Worm (Caenorhabditis elegans) whole organism, early embryonic: ENCODE data around the gene scl-2.

Experiments
- B0310.2 ChIP-seq: sonication (generic microtip); optimal IDR thresholded peaks from 2 replicates; lab custom pipeline; 2016; ENCODE audit warnings: mild to moderate bottlenecking, missing genetic modification characterization, missing compliant biosample characterization
- F13C5.2 ChIP-seq: sonication (generic microtip); optimal IDR thresholded peaks from 2 replicates; lab custom pipeline; 2017; ENCODE audit warnings: mild to moderate bottlenecking, missing genetic modification characterization, inconsistent platforms, missing compliant biosample characterization
- aly-1 ChIP-seq: sonication (generic microtip); optimal IDR thresholded peaks from 2 replicates; lab custom pipeline; 2016; ENCODE audit warnings: missing genetic modification characterization, missing compliant biosample characterization
- ama-1 ChIP-seq: fragments of 150-350 bp; optimal IDR thresholded peaks from 2 replicates; lab custom pipeline; 2014
- ceh-13 ChIP-seq: fragments of 200-800 bp; sonication (Bioruptor generic); optimal IDR thresholded peaks from 2 replicates; lab custom pipeline; 2018; ENCODE audit warnings: mild to moderate bottlenecking, missing genetic modification characterization, missing compliant biosample characterization
- ceh-36 ChIP-seq: sonication (generic microtip); optimal IDR thresholded peaks from 2 replicates; lab custom pipeline; 2016; ENCODE audit warnings: missing genetic modification characterization, inconsistent platforms, missing compliant biosample characterization
- ets-7 ChIP-seq: sonication (generic microtip); optimal IDR thresholded peaks from 2 replicates; lab custom pipeline; 2016; ENCODE audit warnings: missing genotype, missing genetic modification characterization, missing compliant biosample characterization
- flt-1 ChIP-seq: fragments of 200-800 bp; sonication (Bioruptor generic); IDR thresholded peaks from 2 replicates; pipeline ENCODE4 v1.3.6; 2022; ENCODE audit warnings: missing genetic modification characterization, missing compliant biosample characterization
- hmbx-1 ChIP-seq: sonication (generic microtip); optimal IDR thresholded peaks from 2 replicates; lab custom pipeline; 2016; ENCODE audit warnings: mild to moderate bottlenecking, missing genetic modification characterization, missing compliant biosample characterization
- hmg-4 ChIP-seq: fragments of 200-800 bp; sonication (Bioruptor generic); optimal IDR thresholded peaks from 2 replicates; lab custom pipeline; 2018; ENCODE audit warnings: mild to moderate bottlenecking, missing genetic modification characterization, missing compliant biosample characterization
- hnd-1 ChIP-seq: sonication (generic microtip); optimal IDR thresholded peaks from 2 replicates; lab custom pipeline; 2016; ENCODE audit warnings: missing genetic modification characterization, missing compliant biosample characterization
- pes-1 ChIP-seq: fragments of 200-800 bp; sonication (Bioruptor generic); IDR thresholded peaks from 2 replicates; pipeline ENCODE4 v1.3.6; 2022; ENCODE audit warnings: missing genetic modification reagents, missing genetic modification characterization, missing compliant biosample characterization
- scrt-1 ChIP-seq: fragments of 200-800 bp; sonication (Bioruptor generic); IDR thresholded peaks from 2 replicates; pipeline ENCODE4 v1.3.6; 2022; ENCODE audit warnings: missing genetic modification characterization, missing compliant biosample characterization
- sea-1 ChIP-seq: fragments of 200-800 bp; sonication (Bioruptor generic); conservative IDR thresholded peaks from 2 replicates; pipeline ENCODE4 v1.3.6; 2022; ENCODE audit warnings: missing genetic modification characterization, missing compliant biosample characterization
- tbx-11 ChIP-seq: fragments of 200-800 bp; sonication (Bioruptor generic); IDR thresholded peaks from 2 replicates; pipeline ENCODE4 v1.3.6; 2022; ENCODE audit warnings: missing genetic modification characterization, missing compliant biosample characterization
- tbx-37 ChIP-seq: fragments of 200-800 bp; sonication (Bioruptor generic); conservative IDR thresholded peaks from 2 replicates; pipeline ENCODE4 v1.3.6; 2022; ENCODE audit warnings: missing genetic modification reagents, missing genetic modification characterization, missing compliant biosample characterization
- tra-4 ChIP-seq: sonication (generic microtip); optimal IDR thresholded peaks from 2 replicates; lab custom pipeline; 2017; ENCODE audit warnings: missing genetic modification characterization, missing compliant biosample characterization

The scl-2 gene

DNA sequence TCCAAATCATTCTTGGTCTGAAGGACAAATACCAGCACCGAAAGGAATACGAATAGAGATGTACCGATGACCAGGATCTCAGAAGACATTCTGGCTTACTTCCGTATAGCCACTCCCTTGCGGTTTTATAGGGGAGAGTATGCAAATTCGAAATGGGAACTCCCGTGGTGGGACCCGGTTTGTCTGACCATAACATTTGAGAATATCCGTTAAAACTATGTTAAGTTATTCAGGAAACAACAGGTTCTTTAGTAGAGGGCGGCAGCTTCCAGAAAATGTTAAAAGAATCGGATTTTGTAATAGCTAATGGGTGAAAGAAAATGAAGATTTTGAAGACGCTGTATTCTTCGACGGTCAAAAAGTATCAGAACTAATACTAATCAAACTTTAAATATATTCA lies 9.7 kb downstream of the scl-2 start, which contains the start of gene col-131:
Gene col-131 (minus strand): TSS at position 101 of the 400 bp plus-strand sequence.
- no peak for TF ChIP-seq ets-7 (tag; lab: Kevin White, UChicago)
- no peak for TF ChIP-seq pes-1 (GFP tag; lab: Robert Waterston, UW)
- TF ChIP-seq B0310.2 = no peak
- TF ChIP-seq tra-4 (tag; lab: Kevin White, UChicago) = no peak
- TF ChIP-seq ceh-36 = no peak
- TF ChIP-seq hnd-1 (tag; lab: Kevin White, UChicago) = no peak
- TF ChIP-seq sea-1 (GFP tag; lab: Robert Waterston, UW) = no peak
- TF ChIP-seq hmg-4 (GFP tag; lab: Kevin White, UChicago) = no peak
- TF ChIP-seq hmbx-1 (tag; lab: Kevin White, UChicago) = no peak
- no peak for TF ChIP-seq ceh-13 (GFP tag; lab: Kevin White, UChicago)
- TF ChIP-seq tbx-11 (GFP tag; lab: Robert Waterston, UW) = no peak

DNA sequence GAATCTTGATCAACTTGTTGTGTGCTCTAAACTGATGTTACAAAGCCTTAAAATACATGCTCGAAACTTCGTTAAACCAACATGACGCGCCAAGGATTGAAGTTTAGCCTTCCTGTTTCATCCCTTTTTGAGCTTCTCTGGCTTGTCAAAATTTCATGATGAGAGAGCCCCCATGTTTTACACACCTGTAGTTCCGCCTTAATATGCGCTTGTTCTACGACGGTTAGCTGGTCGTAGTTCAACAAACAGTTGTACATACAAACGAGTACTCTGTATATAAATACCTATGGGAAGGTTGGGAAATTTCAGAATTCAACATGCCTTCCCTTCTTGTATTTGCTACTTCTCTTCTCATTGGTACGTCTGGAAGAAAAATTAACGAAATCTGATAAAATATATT lies 10.9 kb downstream of the scl-2 start, which contains the start of gene scl-6:
Gene scl-6 (plus strand): TSS at position 301 of the 400 bp plus-strand sequence.
- no peak for TF ChIP-seq ama-1
- no peak for TF ChIP-seq scrt-1 (GFP tag; lab: Robert Waterston, UW)
- TF ChIP-seq sea-1 (GFP tag; lab: Robert Waterston, UW) = no peak
- no peak for TF ChIP-seq B0310.2
- TF ChIP-seq ceh-36 = no peak
- TF ChIP-seq flt-1 = no peak
- no peak for TF ChIP-seq ets-7 (tag; lab: Kevin White, UChicago)
- no peak for TF ChIP-seq hmbx-1 (tag; lab: Kevin White, UChicago)
- no peak for TF ChIP-seq F13C5.2 (tag; lab: Kevin White, UChicago)
- TF ChIP-seq hnd-1 (tag; lab: Kevin White, UChicago) = no peak
- no peak for TF ChIP-seq pes-1 (GFP tag; lab: Robert Waterston, UW)
- TF ChIP-seq aly-1 (tag; lab: Kevin White, UChicago) = no peak
- no peak for TF ChIP-seq hmg-4 (GFP tag; lab: Kevin White, UChicago)

DNA sequence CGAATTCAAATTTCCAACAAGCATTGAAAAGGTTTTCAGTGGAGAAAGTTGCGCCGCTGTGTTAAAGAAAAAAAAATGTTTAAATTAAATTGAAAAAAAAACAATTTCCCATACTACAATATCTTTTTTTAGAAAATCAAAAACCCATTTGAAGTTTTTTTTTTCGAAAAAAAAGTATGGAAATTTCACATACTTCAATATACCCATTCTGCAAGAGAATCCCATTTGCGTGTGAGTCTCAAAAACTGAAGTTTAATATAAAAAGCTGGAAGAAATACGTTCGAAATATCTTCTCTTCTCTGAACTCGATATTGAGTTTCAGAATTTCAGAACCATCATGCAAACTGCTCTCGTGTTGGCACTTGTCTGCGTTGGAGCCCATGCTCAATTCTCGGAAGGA lies 12.6 kb downstream of the scl-2 start, which contains the start of gene scl-7:
Gene scl-7 (plus strand): TSS at position 301 of the 400 bp plus-strand sequence.
- no peak for TF ChIP-seq F13C5.2 (tag; lab: Kevin White, UChicago)
- TF ChIP-seq ets-7 (tag; lab: Kevin White, UChicago) = no peak
- no peak for TF ChIP-seq pes-1 (GFP tag; lab: Robert Waterston, UW)

DNA sequence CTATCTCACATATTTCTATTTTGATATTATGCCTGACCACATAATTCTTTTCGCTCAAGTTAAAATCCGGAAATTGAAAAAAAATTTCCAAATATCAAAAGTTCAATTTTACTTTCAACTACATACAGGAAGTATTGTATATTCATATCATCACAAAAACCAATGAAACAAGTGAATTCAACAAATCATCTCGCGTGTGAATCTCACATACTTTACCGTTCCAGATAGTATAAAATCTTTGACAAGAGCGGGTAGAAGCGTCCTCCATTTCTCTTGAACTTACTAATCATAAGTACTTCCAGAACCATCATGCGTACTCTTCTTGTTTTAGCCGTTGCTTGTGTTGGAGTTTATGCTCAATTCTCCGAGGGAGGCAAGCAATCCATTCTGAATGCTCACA lies 13.9 kb downstream of the scl-2 start, which contains the start of gene scl-8:
Gene scl-8 (plus strand): TSS at position 301 of the 400 bp plus-strand sequence.
- no peak for TF ChIP-seq ets-7 (tag; lab: Kevin White, UChicago)
- no peak for TF ChIP-seq ceh-13 (GFP tag; lab: Kevin White, UChicago)
- TF ChIP-seq hmg-4 (GFP tag; lab: Kevin White, UChicago) = no peak
- TF ChIP-seq scrt-1 (GFP tag; lab: Robert Waterston, UW) = no peak
- TF ChIP-seq tra-4 (tag; lab: Kevin White, UChicago) = no peak
- TF ChIP-seq hmbx-1 (tag; lab: Kevin White, UChicago) = no peak
- TF ChIP-seq B0310.2 = no peak

DNA sequence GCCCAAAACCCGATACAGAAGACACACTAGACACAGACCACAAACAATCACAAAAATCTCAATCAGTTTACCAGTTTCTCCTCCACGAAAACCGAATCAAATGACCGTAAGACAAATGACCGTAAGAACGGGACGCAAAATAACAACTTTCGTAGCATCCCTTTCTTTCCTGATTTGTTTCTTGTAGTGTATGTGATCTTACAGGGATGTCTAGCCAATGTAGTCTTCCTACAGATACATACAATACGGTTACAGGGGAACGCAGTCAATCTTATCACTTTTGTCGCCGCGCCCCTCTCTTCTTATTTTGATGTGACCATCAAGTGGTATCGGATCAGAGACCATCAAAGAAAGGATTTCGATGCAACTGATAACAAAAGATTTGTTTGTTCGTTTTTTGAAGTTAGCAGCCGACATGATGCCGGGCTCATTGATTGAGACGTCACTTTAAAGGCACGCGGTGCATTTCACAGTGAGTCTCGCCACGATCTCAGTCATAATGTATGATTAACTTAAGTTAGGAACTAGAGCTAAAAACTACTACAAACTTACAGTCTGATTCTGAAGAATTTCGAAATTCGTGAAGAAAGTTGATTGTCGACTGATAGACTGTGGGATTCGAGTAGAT lies 18.2 kb downstream of the scl-2 start:
- TF ChIP-seq pes-1 (GFP tag; lab: Robert Waterston, UW) = no peak
- no peak for TF ChIP-seq ama-1
- no peak for TF ChIP-seq tbx-11 (GFP tag; lab: Robert Waterston, UW)
- no peak for TF ChIP-seq hmg-4 (GFP tag; lab: Kevin White, UChicago)
- no peak for TF ChIP-seq aly-1 (tag; lab: Kevin White, UChicago)

DNA sequence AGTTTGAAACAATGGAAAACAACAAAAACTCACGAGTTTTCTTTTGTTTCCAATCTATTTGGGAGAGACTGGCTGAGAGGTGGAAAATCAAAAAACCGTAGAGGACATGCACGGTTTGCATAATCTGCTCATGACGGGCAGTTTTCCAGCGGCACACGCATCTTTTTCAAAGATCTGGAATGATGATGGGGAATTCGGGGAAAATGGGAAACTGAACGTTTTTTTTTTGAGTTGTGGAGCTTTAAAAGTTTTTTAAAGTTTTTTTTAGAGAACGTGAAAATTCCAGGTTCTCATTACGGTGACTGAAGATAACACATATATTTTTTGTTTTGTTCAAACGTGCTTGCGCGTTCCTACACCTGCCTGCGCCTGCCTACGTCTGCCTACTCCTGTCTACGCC lies 19.1 kb downstream of the scl-2 start, which contains the start of gene C39E9.7:
Gene C39E9.7 (minus strand): TSS at position 101 of the 400 bp plus-strand sequence.
- no peak for TF ChIP-seq ceh-36
- no peak for TF ChIP-seq aly-1 (tag; lab: Kevin White, UChicago)

DNA sequence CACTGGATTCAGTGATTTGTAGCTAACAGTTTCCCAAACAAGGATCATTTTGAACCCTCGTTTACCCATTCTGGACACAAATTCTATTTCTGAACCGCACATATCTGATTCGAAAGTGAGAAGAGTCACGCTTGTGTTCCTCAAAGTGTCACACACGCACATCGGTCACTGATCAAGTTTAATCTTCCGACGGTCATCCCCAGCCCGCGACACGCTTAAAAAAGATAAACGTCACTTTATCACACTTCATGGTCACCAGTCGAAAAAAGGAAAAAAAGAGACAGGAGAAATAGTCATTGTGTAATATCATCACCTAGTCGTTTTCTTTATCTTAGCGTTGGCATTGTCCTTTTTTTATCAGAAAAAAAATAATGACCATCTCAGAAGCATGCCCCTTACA lies 20.2 kb downstream of the scl-2 start:
- no peak for TF ChIP-seq flt-1
- no peak for TF ChIP-seq hmg-4 (GFP tag; lab: Kevin White, UChicago)
- TF ChIP-seq hnd-1 (tag; lab: Kevin White, UChicago) = no peak
- no peak for TF ChIP-seq ama-1
- no peak for TF ChIP-seq ets-7 (tag; lab: Kevin White, UChicago)
- TF ChIP-seq B0310.2 = no peak
- TF ChIP-seq F13C5.2 (tag; lab: Kevin White, UChicago) = no peak
- TF ChIP-seq tbx-11 (GFP tag; lab: Robert Waterston, UW) = no peak
- no peak for TF ChIP-seq scrt-1 (GFP tag; lab: Robert Waterston, UW)
- no peak for TF ChIP-seq ceh-13 (GFP tag; lab: Kevin White, UChicago)
- no peak for TF ChIP-seq aly-1 (tag; lab: Kevin White, UChicago)
- TF ChIP-seq pes-1 (GFP tag; lab: Robert Waterston, UW) = no peak
- TF ChIP-seq hmbx-1 (tag; lab: Kevin White, UChicago) = no peak
- no peak for TF ChIP-seq ceh-36

DNA sequence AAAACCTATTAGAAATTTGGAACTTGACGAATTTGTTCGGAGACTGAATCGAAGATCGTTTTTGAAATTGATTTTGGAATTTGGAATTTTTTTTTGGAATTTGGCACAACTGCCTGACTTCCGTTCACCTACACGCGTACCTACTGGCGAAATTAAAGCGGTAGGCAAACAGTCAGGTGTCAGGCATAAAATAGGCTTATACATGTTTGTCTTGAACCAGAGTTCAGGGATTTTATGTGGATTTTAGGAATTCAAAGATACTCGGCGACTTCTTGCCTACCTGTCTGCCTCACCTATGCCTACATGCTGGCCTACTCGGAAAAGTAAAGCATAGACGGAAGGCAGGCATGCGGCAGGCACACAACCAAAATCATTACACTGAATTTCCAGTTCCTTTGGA lies 20.8 kb downstream of the scl-2 start:
- TF ChIP-seq pes-1 (GFP tag; lab: Robert Waterston, UW) = no peak
- TF ChIP-seq flt-1 = no peak
- no peak for TF ChIP-seq sea-1 (GFP tag; lab: Robert Waterston, UW)
- no peak for TF ChIP-seq F13C5.2 (tag; lab: Kevin White, UChicago)
- no peak for TF ChIP-seq ets-7 (tag; lab: Kevin White, UChicago)
- no peak for TF ChIP-seq scrt-1 (GFP tag; lab: Robert Waterston, UW)
- TF ChIP-seq tra-4 (tag; lab: Kevin White, UChicago) = no peak
- no peak for TF ChIP-seq B0310.2
- no peak for TF ChIP-seq hmg-4 (GFP tag; lab: Kevin White, UChicago)
- no peak for TF ChIP-seq tbx-37 (GFP tag; lab: Robert Waterston, UW)
- no peak for TF ChIP-seq ceh-13 (GFP tag; lab: Kevin White, UChicago)
- no peak for TF ChIP-seq tbx-11 (GFP tag; lab: Robert Waterston, UW)
- no peak for TF ChIP-seq ceh-36
- no peak for TF ChIP-seq hnd-1 (tag; lab: Kevin White, UChicago)
- TF ChIP-seq hmbx-1 (tag; lab: Kevin White, UChicago) = no peak
